Worm (Caenorhabditis elegans): Measurements from ENCODE around the gene mdt-10.
A peak's percentile ranks its signal among the peaks of the same experiment; 100 is the strongest.

The mdt-10 gene

DNA sequence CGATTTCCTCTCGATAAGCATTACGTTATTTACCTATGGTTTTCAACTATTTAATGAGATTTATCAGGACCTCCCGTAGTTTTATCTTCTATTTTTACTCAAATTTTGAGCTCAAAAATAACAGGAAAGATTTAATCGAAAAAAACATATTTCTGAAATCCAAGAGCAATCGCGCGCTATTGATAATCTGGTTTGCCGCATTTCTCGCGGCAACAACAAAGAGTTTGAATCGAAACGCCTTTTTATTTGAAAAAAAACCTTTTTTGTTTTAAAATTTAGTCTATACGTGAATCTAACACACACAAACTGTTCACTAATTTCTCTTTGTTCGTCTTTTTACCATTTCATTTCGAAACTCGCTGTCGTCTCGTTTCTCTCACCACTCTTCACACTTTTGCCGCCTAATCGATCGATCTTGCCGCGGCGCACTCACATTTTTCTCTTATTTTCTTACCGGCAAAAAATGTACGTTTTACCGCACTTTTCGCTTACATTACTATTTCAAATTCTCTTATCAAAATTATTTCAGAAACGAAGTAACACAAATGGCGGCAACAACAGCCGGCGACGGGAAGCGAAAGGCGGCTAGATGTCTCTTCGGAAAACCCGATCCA is 38.6 kb downstream of the mdt-10 start, which contains the start of gene cki-2 (continued):
- TF ChIP-seq dpl-1 (GFP tag; optimal IDR thresholded peaks at IDR 0.05) (peak; percentile 25), vab-7 (GFP tag; IDR thresholded peaks at IDR 0.05) (no peak), Y48G9A.11 (GFP tag; IDR thresholded peaks at IDR 0.05) (no peak), spr-3 (GFP tag; optimal IDR thresholded peaks at IDR 0.05) (no peak)

ce11 chrII:7815406-7815805 is 39.4 kb downstream of the mdt-10 start:
- TF ChIP-seq attf-4 (tag; optimal IDR thresholded peaks at IDR 0.05): no peak

DNA sequence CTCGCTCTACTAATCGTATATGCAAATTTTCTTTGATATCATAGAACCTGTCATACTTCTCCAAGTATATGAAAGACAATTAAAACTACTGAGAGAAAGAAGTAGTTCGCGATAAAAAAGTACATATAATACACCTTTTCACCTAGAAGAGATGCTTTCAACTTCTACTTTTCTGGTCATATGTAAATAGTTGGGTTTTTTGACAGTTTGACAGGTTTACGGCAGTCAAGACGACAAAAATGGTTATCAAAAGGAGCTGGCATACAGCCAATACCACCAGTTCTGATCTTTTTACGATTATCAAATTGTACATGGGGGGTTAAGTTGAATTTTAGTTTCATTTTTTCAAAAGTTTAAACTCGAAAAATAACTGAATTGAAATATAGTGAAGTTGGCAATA is 39.9 kb downstream of the mdt-10 start:
- TF ChIP-seq daf-16 (GFP tag; optimal IDR thresholded peaks at IDR 0.05): no peak
- peak; percentile 90 for TF ChIP-seq daf-16 (tag; optimal IDR thresholded peaks at IDR 0.05)
- TF ChIP-seq nhr-102 (tag; optimal IDR thresholded peaks at IDR 0.05): peak; percentile 29
- TF ChIP-seq lim-7 (GFP tag; IDR thresholded peaks at IDR 0.05): no peak
- no peak for TF ChIP-seq nhr-76 (tag; optimal IDR thresholded peaks at IDR 0.05)
- TF ChIP-seq nhr-48 (tag; optimal IDR thresholded peaks at IDR 0.05): peak; percentile 34
- peak; percentile 93 for TF ChIP-seq dve-1 (tag; optimal IDR thresholded peaks at IDR 0.05; ENCODE audit: insufficient read depth)
- TF ChIP-seq nhr-28 (tag; optimal IDR thresholded peaks at IDR 0.05): peak; percentile 73
- TF ChIP-seq dmd-8 (GFP tag; IDR thresholded peaks at IDR 0.05): no peak
- no peak for TF ChIP-seq ceh-82 (tag; optimal IDR thresholded peaks at IDR 0.05)
- peak; percentile 86 for TF ChIP-seq hlh-11 (tag; optimal IDR thresholded peaks at IDR 0.05)
- TF ChIP-seq aha-1 (tag): peak; percentile 57
- no peak; the same call in none of the 2 replicates for TF ChIP-seq dmd-6 (GFP tag; IDR thresholded peaks at IDR 0.05)
- TF ChIP-seq nhr-77 (tag; optimal IDR thresholded peaks at IDR 0.05): peak; percentile 40
- peak in 1 of 2 experiments; percentile 10 for TF ChIP-seq lsy-2 (tag; optimal IDR thresholded peaks at IDR 0.05)
- TF ChIP-seq ZK546.5 (tag; optimal IDR thresholded peaks at IDR 0.05): no peak
- peak; percentile 89 for TF ChIP-seq pqm-1 (tag; optimal IDR thresholded peaks at IDR 0.05)
- peak; percentile 8 to 73 for TF ChIP-seq unc-62 (GFP tag; optimal IDR thresholded peaks at IDR 0.05 in 1 of 2)
- TF ChIP-seq unc-62 (tag; optimal IDR thresholded peaks at IDR 0.05): no peak
- peak; percentile 84 for TF ChIP-seq tra-1 (GFP tag; IDR thresholded peaks at IDR 0.05)
- no peak for TF ChIP-seq ceh-32 (tag; optimal IDR thresholded peaks at IDR 0.05; ENCODE audit: poor library complexity)
- TF ChIP-seq egl-43 (GFP tag; IDR thresholded peaks at IDR 0.05): no peak
- no peak for TF ChIP-seq daf-8 (GFP tag; IDR thresholded peaks at IDR 0.05)
- TF ChIP-seq php-3 (GFP tag; IDR thresholded peaks at IDR 0.05): peak; percentile 96
- TF ChIP-seq hlh-30 (tag; optimal IDR thresholded peaks at IDR 0.05; ENCODE audit: insufficient read depth): peak; percentile 7

ce11 chrII:7814215-7814614 is 40.6 kb downstream of the mdt-10 start:
- TF ChIP-seq skn-1 (tag; optimal IDR thresholded peaks at IDR 0.05): no peak
- no peak for TF ChIP-seq ceh-32 (tag; optimal IDR thresholded peaks at IDR 0.05; ENCODE audit: poor library complexity)
- peak; percentile 19 for TF ChIP-seq mes-2 (tag; optimal IDR thresholded peaks at IDR 0.05; ENCODE audit: poor library complexity, severe bottlenecking)
- peak in 1 of 2 experiments; percentile 25 for TF ChIP-seq unc-62 (GFP tag; optimal IDR thresholded peaks at IDR 0.05 in 1 of 2)
- no peak for TF ChIP-seq unc-62 (tag; optimal IDR thresholded peaks at IDR 0.05)
- TF ChIP-seq dpl-1 (GFP tag; optimal IDR thresholded peaks at IDR 0.05): no peak
- TF ChIP-seq php-3 (GFP tag; IDR thresholded peaks at IDR 0.05): no peak
- TF ChIP-seq ztf-7 (tag; optimal IDR thresholded peaks at IDR 0.05): no peak
- TF ChIP-seq nhr-237 (tag; optimal IDR thresholded peaks at IDR 0.05): no peak
- no peak for TF ChIP-seq ceh-28 (tag; optimal IDR thresholded peaks at IDR 0.05)
- TF ChIP-seq Y75B8A.6 (GFP tag; IDR thresholded peaks at IDR 0.05): no peak
- TF ChIP-seq ceh-62 (tag; optimal IDR thresholded peaks at IDR 0.05): no peak
- no peak for TF ChIP-seq nhr-111 (GFP tag; optimal IDR thresholded peaks at IDR 0.05)
- TF ChIP-seq fos-1 (tag; optimal IDR thresholded peaks at IDR 0.05): no peak
- no peak for TF ChIP-seq zip-2 (tag; optimal IDR thresholded peaks at IDR 0.05)
- peak; percentile 57 for TF ChIP-seq nhr-6 (tag; optimal IDR thresholded peaks at IDR 0.05)

Measured in whole organism, L4 larva.